Worm (Caenorhabditis elegans) whole organism, L3 larva: ENCODE results near the gene nsph-3.2.

Experiments
- ZK546.5 ChIP-seq: sonication (generic microtip); optimal IDR thresholded peaks from 2 replicates; lab custom pipeline; 2017; ENCODE audit warnings: missing biosample characterization, missing genetic modification characterization
- ceh-82 ChIP-seq: fragments of 150-350 bp; optimal IDR thresholded peaks from 2 replicates; lab custom pipeline; 2014; ENCODE audit warnings: missing biosample characterization, missing genetic modification characterization
- egl-27 ChIP-seq: sonication (generic microtip); optimal IDR thresholded peaks from 4 replicates; lab custom pipeline; 2017; ENCODE audit warnings: missing biosample characterization, missing genetic modification reagents, missing genetic modification characterization
- nhr-237 ChIP-seq: fragments of 150-350 bp; optimal IDR thresholded peaks from 2 replicates; lab custom pipeline; 2014; ENCODE audit warnings: missing biosample characterization, missing genetic modification characterization
- pha-4 ChIP-seq: fragments of 150-350 bp; optimal IDR thresholded peaks from 2 replicates; lab custom pipeline; 2014; ENCODE audit warnings: missing biosample characterization, missing genetic modification reagents, missing genetic modification characterization
- pqm-1 ChIP-seq: fragments of 150-350 bp; optimal IDR thresholded peaks from 2 replicates; lab custom pipeline; 2017; ENCODE audit warnings: missing biosample characterization, missing genetic modification characterization, inconsistent platforms
- unc-39 ChIP-seq: sonication (generic microtip); optimal IDR thresholded peaks from 4 replicates; lab custom pipeline; 2017; ENCODE audit warnings: missing biosample characterization, missing genetic modification characterization
- ztf-11 ChIP-seq: fragments of 150-350 bp; optimal IDR thresholded peaks from 2 replicates; lab custom pipeline; 2014; ENCODE audit warnings: missing biosample characterization, missing genetic modification characterization

ce11 chrIV:10155475-10155874 is 42.8 kb downstream of the nsph-3.2 start, which contains the start of gene ttr-54:
- no peak for TF ChIP-seq pqm-1 (tag; lab: Kevin White, UChicago)
- TF ChIP-seq ZK546.5 (tag; lab: Kevin White, UChicago) = no peak
- TF ChIP-seq ceh-82 = no peak
- no peak for TF ChIP-seq ztf-11 (tag; lab: Kevin White, UChicago)
- TF ChIP-seq nhr-237 = no peak
- TF ChIP-seq unc-39 = no peak
- TF ChIP-seq egl-27 = no peak
- TF ChIP-seq pha-4 = no peak
